Fruit fly (Drosophila melanogaster) whole organism, prepupa: ENCODE data around the gene CG46512.
"Not testable (repeated sequence)": the region's sequence is repeated elsewhere in the genome, so short reads cannot be mapped to it uniquely, and the experiment has no call there.

Experiments
- CG16779 ChIP-seq: fragments of 200-800 bp; sonication (Bioruptor generic); optimal IDR thresholded peaks from 3 replicates; lab custom pipeline; 2017; ENCODE audit warnings: missing biosample characterization, mild to moderate bottlenecking, missing genetic modification characterization
- CG7368 ChIP-seq: fragments of 200-800 bp; sonication (Bioruptor generic); optimal IDR thresholded peaks from 3 replicates; lab custom pipeline; 2016; ENCODE audit warnings: missing biosample characterization, missing genetic modification characterization
- CG8119 ChIP-seq: fragments of 200-800 bp; sonication (Bioruptor generic); IDR thresholded peaks from 3 replicates; pipeline ENCODE4 v1.3.6; 2022; ENCODE audit warnings: missing biosample characterization, missing genetic modification characterization
- Eip93F ChIP-seq: fragments of 200-800 bp; sonication (Bioruptor generic); optimal IDR thresholded peaks from 2 replicates; lab custom pipeline; 2016; ENCODE audit warnings: missing biosample characterization, mild to moderate bottlenecking, missing genetic modification characterization
- Ets21C ChIP-seq: fragments of 200-800 bp; sonication (Bioruptor generic); optimal IDR thresholded peaks from 3 replicates; lab custom pipeline; 2016; ENCODE audit warnings: missing biosample characterization, missing genetic modification characterization
- Hr38 ChIP-seq: sonication (Bioruptor generic); optimal IDR thresholded peaks from 2 replicates; lab custom pipeline; 2016; ENCODE audit warnings: missing biosample characterization, missing genetic modification characterization
- OdsH ChIP-seq: fragments of 200-800 bp; sonication (Bioruptor generic); optimal IDR thresholded peaks from 3 replicates; lab custom pipeline; 2016; ENCODE audit warnings: missing biosample characterization, missing genetic modification characterization
- lz ChIP-seq: fragments of 200-800 bp; sonication (Bioruptor generic); optimal IDR thresholded peaks from 3 replicates; lab custom pipeline; 2016; ENCODE audit warnings: missing biosample characterization, missing genetic modification characterization
- topi ChIP-seq: fragments of 200-800 bp; sonication (Bioruptor generic); optimal IDR thresholded peaks from 3 replicates; lab custom pipeline; 2016; ENCODE audit warnings: missing biosample characterization, missing genetic modification characterization

DNA sequence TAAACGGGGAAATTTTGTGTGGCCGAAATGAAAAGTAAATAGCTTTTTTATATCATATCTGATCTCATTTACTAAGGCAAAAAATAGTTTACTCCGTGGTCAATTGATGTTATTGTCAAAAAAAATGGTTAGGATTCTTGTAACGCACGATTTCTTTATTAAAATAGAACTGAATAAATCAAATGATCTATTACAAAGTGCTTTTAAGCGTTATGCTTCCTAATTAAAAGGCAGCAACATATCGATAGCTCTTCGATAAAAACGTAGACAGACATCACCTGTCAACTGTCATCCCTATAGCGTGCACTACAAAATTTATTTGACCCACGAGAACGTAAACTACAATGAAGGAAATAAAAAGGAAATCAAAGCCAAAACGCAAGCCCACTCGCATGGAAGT, 49.1 kb downstream of the CG46512 start, which contains the start of gene CG46520:
- not testable (repeated sequence) for TF ChIP-seq CG7368 (GFP tag; lab: Kevin White, UChicago); lz (GFP tag; lab: Kevin White, UChicago); CG8119; Hr38 (GFP tag; lab: Kevin White, UChicago); Ets21C (GFP tag; lab: Kevin White, UChicago); CG16779 (tag; lab: Kevin White, UChicago); topi (GFP tag; lab: Kevin White, UChicago); Eip93F (GFP tag; lab: Kevin White, UChicago); OdsH
